Worm (Caenorhabditis elegans): Measurements from ENCODE around the gene pals-16.

- TF ChIP-seq mep-1 (tag; optimal IDR thresholded peaks at IDR 0.05) (no peak), nhr-76 (tag; optimal IDR thresholded peaks at IDR 0.05) (no peak), sem-2 (GFP tag; optimal IDR thresholded peaks at IDR 0.05) (no peak), M03D4.4 (tag; optimal IDR thresholded peaks at IDR 0.05) (no peak), pha-4 (tag; optimal IDR thresholded peaks at IDR 0.05) (no peak), lin-32 (GFP tag; optimal IDR thresholded peaks at IDR 0.05) (no peak), snpc-4 (tag; optimal IDR thresholded peaks at IDR 0.05) (no peak), nhr-237 (tag; optimal IDR thresholded peaks at IDR 0.05) (no peak), nhr-28 (tag; optimal IDR thresholded peaks at IDR 0.05) (no peak), lsy-2 (tag; optimal IDR thresholded peaks at IDR 0.05) (no peak)
These were observed 21.7 kb downstream of the pals-16 start for ce11 chrIII:1421436-1421835.

All from whole organism, mixed stage, embryonic.